Worm (Caenorhabditis elegans) whole organism, mixed stage, embryonic: ENCODE results near the gene F44E7.4.

Source experiments
- M03D4.4 ChIP-seq: sonication (generic microtip); optimal IDR thresholded peaks from 2 replicates; lab custom pipeline; 2017; ENCODE audit warnings: mild to moderate bottlenecking, missing genetic modification characterization, missing compliant biosample characterization
- bed-3 ChIP-seq: fragments of 200-800 bp; sonication (Bioruptor generic); optimal IDR thresholded peaks from 3 replicates; lab custom pipeline; 2018; ENCODE audit warnings: mild to moderate bottlenecking, missing genetic modification characterization, moderate library complexity, missing compliant biosample characterization
- blmp-1 ChIP-seq: fragments of 150-350 bp; optimal IDR thresholded peaks from 2 replicates; lab custom pipeline; 2014; ENCODE audit warnings: missing biosample characterization, missing genetic modification characterization
- ceh-39 ChIP-seq: fragments of 150-350 bp; optimal IDR thresholded peaks from 2 replicates; lab custom pipeline; 2014; ENCODE audit warnings: missing biosample characterization, missing genetic modification characterization
- ceh-83 ChIP-seq: fragments of 200-800 bp; sonication (Bioruptor generic); optimal IDR thresholded peaks from 2 replicates; lab custom pipeline; 2018; ENCODE audit warnings: mild to moderate bottlenecking, missing genetic modification characterization, missing compliant biosample characterization
- ces-1 ChIP-seq: fragments of 150-350 bp; optimal IDR thresholded peaks from 2 replicates; lab custom pipeline; 2014; ENCODE audit warnings: missing biosample characterization, missing genetic modification reagents, missing genetic modification characterization
- cnd-1 ChIP-seq: fragments of 200-800 bp; sonication (Bioruptor generic); optimal IDR thresholded peaks from 2 replicates; lab custom pipeline; 2018; ENCODE audit warnings: mild to moderate bottlenecking, missing genetic modification characterization, missing compliant biosample characterization
- elt-1 ChIP-seq: sonication (generic microtip); optimal IDR thresholded peaks from 2 replicates; lab custom pipeline; 2017; ENCODE audit warnings: missing genetic modification characterization, mild to moderate bottlenecking, missing compliant biosample characterization, antibody characterized with exemption, moderate library complexity, borderline replicate concordance; ENCODE audit not compliant: insufficient read depth
- elt-3 ChIP-seq: fragments of 150-350 bp; optimal IDR thresholded peaks from 2 replicates; lab custom pipeline; 2014; ENCODE audit warnings: missing biosample characterization, missing genetic modification characterization
- flh-1 ChIP-seq: fragments of 200-800 bp; sonication (Bioruptor generic); optimal IDR thresholded peaks from 2 replicates; lab custom pipeline; 2018; ENCODE audit warnings: mild to moderate bottlenecking, missing genetic modification characterization, moderate library complexity, missing compliant biosample characterization
- ham-2 ChIP-seq: fragments of 200-800 bp; sonication (Bioruptor generic); optimal IDR thresholded peaks from 2 replicates; lab custom pipeline; 2018; ENCODE audit warnings: mild to moderate bottlenecking, missing genetic modification characterization, missing compliant biosample characterization
- hlh-1 ChIP-seq: fragments of 150-350 bp; optimal IDR thresholded peaks from 2 replicates; lab custom pipeline; 2014; ENCODE audit warnings: missing biosample characterization, missing genetic modification reagents, missing genetic modification characterization
- lin-13 ChIP-seq: fragments of 150-350 bp; optimal IDR thresholded peaks from 2 replicates; lab custom pipeline; 2014; ENCODE audit warnings: missing biosample characterization, missing genetic modification characterization
- lin-32 ChIP-seq: fragments of 200-800 bp; sonication (Bioruptor generic); optimal IDR thresholded peaks from 2 replicates; lab custom pipeline; 2018; ENCODE audit warnings: mild to moderate bottlenecking, missing genetic modification characterization, missing compliant biosample characterization
- lsy-2 ChIP-seq: fragments of 150-350 bp; optimal IDR thresholded peaks from 2 replicates; lab custom pipeline; 2014; ENCODE audit warnings: missing biosample characterization, missing genetic modification characterization
- mep-1 ChIP-seq: fragments of 150-350 bp; optimal IDR thresholded peaks from 2 replicates; lab custom pipeline; 2017; ENCODE audit warnings: missing biosample characterization, missing genetic modification reagents, missing genetic modification characterization, inconsistent platforms
- mls-2 ChIP-seq: sonication (generic microtip); optimal IDR thresholded peaks from 2 replicates; lab custom pipeline; 2016; ENCODE audit warnings: mild to moderate bottlenecking, missing genetic modification characterization, moderate library complexity, missing compliant biosample characterization
- nhr-2 ChIP-seq: fragments of 150-350 bp; optimal IDR thresholded peaks from 2 replicates; lab custom pipeline; 2014; ENCODE audit warnings: missing biosample characterization, missing genetic modification characterization
- nhr-237 ChIP-seq: fragments of 150-350 bp; optimal IDR thresholded peaks from 2 replicates; lab custom pipeline; 2014; ENCODE audit warnings: missing biosample characterization, missing genetic modification characterization
- nhr-76 ChIP-seq: sonication (generic microtip); optimal IDR thresholded peaks from 2 replicates; lab custom pipeline; 2017; ENCODE audit warnings: missing biosample characterization, missing genetic modification characterization
- pha-4 ChIP-seq: fragments of 150-350 bp; optimal IDR thresholded peaks from 2 replicates; lab custom pipeline; 2018; ENCODE audit warnings: missing biosample characterization, missing genetic modification reagents, missing genetic modification characterization
- snpc-4 ChIP-seq: fragments of 150-350 bp; optimal IDR thresholded peaks from 2 replicates; lab custom pipeline; 2014; ENCODE audit warnings: missing biosample characterization, missing genetic modification characterization
- sptf-1 ChIP-seq: sonication (generic microtip); optimal IDR thresholded peaks from 2 replicates; lab custom pipeline; 2017; ENCODE audit warnings: mild to moderate bottlenecking, missing genetic modification characterization, moderate library complexity, missing compliant biosample characterization
- unc-120 ChIP-seq: sonication (generic microtip); optimal IDR thresholded peaks from 2 replicates; lab custom pipeline; 2017; ENCODE audit warnings: missing genetic modification characterization, missing compliant biosample characterization; ENCODE audit not compliant: poor library complexity, severe bottlenecking
- unc-39 ChIP-seq: fragments of 150-350 bp; optimal IDR thresholded peaks from 2 replicates; lab custom pipeline; 2014; ENCODE audit warnings: missing biosample characterization, missing genetic modification characterization
- unc-62 ChIP-seq: fragments of 150-350 bp; optimal IDR thresholded peaks from 2 replicates; lab custom pipeline; 2014; ENCODE audit warnings: missing biosample characterization, missing genetic modification reagents, missing genetic modification characterization
- zip-8 ChIP-seq: fragments of 150-350 bp; optimal IDR thresholded peaks from 2 replicates; lab custom pipeline; 2014; ENCODE audit warnings: missing biosample characterization, missing genetic modification characterization
- ztf-11 ChIP-seq: fragments of 150-350 bp; optimal IDR thresholded peaks from 2 replicates; lab custom pipeline; 2014; ENCODE audit warnings: missing biosample characterization, missing genetic modification characterization

The F44E7.4 gene

DNA sequence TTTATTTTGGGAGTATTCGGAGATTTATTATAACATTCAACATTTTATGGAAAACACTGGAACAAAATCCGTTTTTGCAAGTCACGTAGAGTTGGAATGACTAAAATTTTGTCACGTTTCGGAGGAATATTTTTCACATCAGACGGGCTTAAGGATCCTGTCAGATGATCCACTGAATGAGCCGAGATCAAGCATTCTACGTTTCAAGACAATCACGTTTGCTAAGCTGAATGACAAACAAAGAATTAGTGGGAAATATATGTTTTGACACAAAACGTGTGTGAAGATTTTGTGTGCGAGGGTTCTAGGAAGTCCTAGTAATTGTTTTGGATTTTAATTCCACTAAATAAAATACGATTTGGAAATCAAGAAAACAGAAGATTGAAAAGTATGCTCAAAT is 37.3 kb downstream of the F44E7.4 start:
- TF ChIP-seq elt-3 (tag; lab: Kevin White, UChicago) (no peak), nhr-76 (tag; lab: Kevin White, UChicago) (no peak), lin-13 (no peak), hlh-1 (no peak), unc-120 (tag; lab: Kevin White, UChicago) (no peak), lin-32 (GFP tag; lab: Kevin White, UChicago) (no peak), M03D4.4 (tag; lab: Kevin White, UChicago) (no peak), sptf-1 (no peak), cnd-1 (no peak), mls-2 (tag; lab: Kevin White, UChicago) (no peak), elt-1 (tag; lab: Kevin White, UChicago) (no peak), nhr-237 (no peak)
- TF ChIP-seq, all 35 proteins: peak for 0

- TF ChIP-seq cnd-1 (no peak), ham-2 (GFP tag; lab: Kevin White, UChicago) (no peak), lin-13 (no peak), unc-120 (tag; lab: Kevin White, UChicago) (no peak), zip-8 (tag; lab: Kevin White, UChicago) (no peak), nhr-2 (no peak), lin-32 (GFP tag; lab: Kevin White, UChicago) (no peak), ceh-83 (GFP tag; lab: Kevin White, UChicago) (no peak), elt-1 (tag; lab: Kevin White, UChicago) (no peak)
These were observed 40.7 kb downstream of the F44E7.4 start, which contains the start of gene K09H11.6 for ce11 chrV:5736068-5736467. Gene K09H11.6 (minus strand): TSS chrV:5736168.

- TF ChIP-seq bed-3 (GFP tag; lab: Kevin White, UChicago) (no peak), snpc-4 (no peak), blmp-1 (tag; lab: Kevin White, UChicago) (no peak), zip-8 (tag; lab: Kevin White, UChicago) (no peak), ces-1 (GFP tag; lab: Kevin White, UChicago) (no peak), pha-4 (tag; lab: Kevin White, UChicago) (no peak), elt-3 (tag; lab: Kevin White, UChicago) (no peak), flh-1 (no peak), ceh-39 (tag; lab: Kevin White, UChicago) (no peak), ham-2 (GFP tag; lab: Kevin White, UChicago) (no peak), unc-62 (GFP tag; lab: Kevin White, UChicago) (no peak), cnd-1 (no peak), ztf-11 (tag; lab: Kevin White, UChicago) (no peak)
These were observed 46.0 kb downstream of the F44E7.4 start, which contains the start of gene K09H11.15 for ce11 chrV:5730783-5731182. Gene K09H11.15 (minus strand): TSS chrV:5730883.

DNA sequence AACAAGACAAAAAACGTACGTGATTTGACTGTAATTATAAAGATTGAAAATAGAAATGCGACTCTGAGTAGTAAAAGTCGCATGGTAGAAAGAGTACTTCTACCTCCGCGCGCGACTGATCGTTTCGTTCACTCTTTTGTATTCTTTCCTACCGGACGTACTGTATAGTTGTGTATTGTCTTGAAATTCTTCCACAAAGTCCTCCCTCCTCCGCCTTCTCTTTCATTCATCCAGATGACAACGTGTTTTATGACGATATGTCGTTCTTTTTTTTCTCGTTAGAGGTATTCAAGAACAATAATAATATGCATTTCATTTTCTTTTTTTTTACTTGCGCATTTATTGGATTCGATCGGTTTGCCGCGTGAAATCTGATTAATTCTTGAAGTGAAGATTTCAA is 50.3 kb downstream of the F44E7.4 start, which contains the start of gene K09H11.4:
K09H11.4 (minus strand) TSS at position 101 of the 400 bp plus-strand sequence.
- no peak for TF ChIP-seq lin-32 (GFP tag; lab: Kevin White, UChicago)
- no peak for TF ChIP-seq nhr-237
- TF ChIP-seq ham-2 (GFP tag; lab: Kevin White, UChicago): no peak
- TF ChIP-seq ces-1 (GFP tag; lab: Kevin White, UChicago): no peak
- no peak for TF ChIP-seq blmp-1 (tag; lab: Kevin White, UChicago)

ce11 chrV:5724395-5724794 is 52.4 kb downstream of the F44E7.4 start:
- TF ChIP-seq ztf-11 (tag; lab: Kevin White, UChicago): no peak
- TF ChIP-seq lsy-2 (tag; lab: Kevin White, UChicago): no peak
- no peak for TF ChIP-seq nhr-237
- no peak for TF ChIP-seq unc-39
- no peak for TF ChIP-seq nhr-76 (tag; lab: Kevin White, UChicago)
- TF ChIP-seq mep-1 (tag; lab: Kevin White, UChicago): no peak
- TF ChIP-seq ham-2 (GFP tag; lab: Kevin White, UChicago): no peak
- TF ChIP-seq, all 35 proteins: peak for 0
